Fruit fly (Drosophila melanogaster) whole organism, embryonic: ENCODE measurements around the gene Gorab.

Experiments used
- Asciz ChIP-seq: fragments of 200-800 bp; sonication (Bioruptor generic); optimal IDR thresholded peaks from 2 replicates; lab custom pipeline; 2017; ENCODE audit warnings: missing biosample characterization, mild to moderate bottlenecking, missing genetic modification characterization, missing genetic modification reagents
- Atf3 ChIP-seq: fragments of 200-800 bp; sonication (Bioruptor generic); optimal IDR thresholded peaks from 3 replicates; lab custom pipeline; 2016; ENCODE audit warnings: missing biosample characterization, missing genetic modification characterization
- Awh ChIP-seq: fragments of 200-800 bp; sonication (Bioruptor generic); IDR thresholded peaks from 2 replicates; pipeline ENCODE4, ENCODE4 v1.3.6; 2022; ENCODE audit warnings: missing biosample characterization, missing genetic modification characterization
- CG11723 ChIP-seq: fragments of 200-800 bp; sonication (Bioruptor generic); optimal IDR thresholded peaks from 2 replicates; lab custom pipeline; 2017; ENCODE audit warnings: missing biosample characterization, mild to moderate bottlenecking, missing genetic modification characterization
- CG12659 ChIP-seq: fragments of 200-800 bp; sonication (Bioruptor generic); optimal IDR thresholded peaks from 3 replicates; lab custom pipeline; 2017; ENCODE audit warnings: mild to moderate bottlenecking, missing biosample characterization, missing genetic modification reagents, missing genetic modification characterization
- CG13287 ChIP-seq: fragments of 200-800 bp; sonication (Bioruptor generic); IDR thresholded peaks from 2 replicates; pipeline ENCODE4 v1.3.6; 2022; ENCODE audit warnings: missing biosample characterization, missing genetic modification characterization; ENCODE audit not compliant: partially characterized antibody
- CG13424 ChIP-seq: fragments of 200-800 bp; sonication (Bioruptor generic); optimal IDR thresholded peaks from 2 replicates; lab custom pipeline; 2019; ENCODE audit warnings: missing biosample characterization, mild to moderate bottlenecking, missing genetic modification characterization, moderate library complexity
- CG15479 ChIP-seq: fragments of 200-800 bp; sonication (Bioruptor generic); optimal IDR thresholded peaks from 3 replicates; lab custom pipeline; 2019; ENCODE audit warnings: missing biosample characterization, mild to moderate bottlenecking, missing genetic modification characterization, moderate library complexity
- CG1647 ChIP-seq: fragments of 200-800 bp; sonication (Bioruptor generic); optimal IDR thresholded peaks from 3 replicates; lab custom pipeline; 2016; ENCODE audit warnings: missing biosample characterization, missing genetic modification characterization
- CG17829 ChIP-seq: fragments of 200-800 bp; optimal IDR thresholded peaks from 2 replicates; lab custom pipeline; 2019; ENCODE audit warnings: missing biosample characterization, mild to moderate bottlenecking, missing genetic modification characterization, moderate library complexity
- CG1832 ChIP-seq: fragments of 200-800 bp; sonication (Bioruptor generic); optimal IDR thresholded peaks from 2 replicates; lab custom pipeline; 2017; ENCODE audit warnings: missing biosample characterization, mild to moderate bottlenecking, missing genetic modification characterization, inconsistent platforms
- CG30403 ChIP-seq: fragments of 200-800 bp; sonication (Bioruptor generic); optimal IDR thresholded peaks from 3 replicates; lab custom pipeline; 2016; ENCODE audit warnings: missing biosample characterization, missing genetic modification characterization
- CG31365 ChIP-seq: fragments of 200-800 bp; sonication (Bioruptor generic); optimal IDR thresholded peaks from 2 replicates; lab custom pipeline; 2018; ENCODE audit warnings: missing biosample characterization, mild to moderate bottlenecking, missing genetic modification characterization
- CG31388 ChIP-seq: fragments of 200-800 bp; sonication (Bioruptor generic); optimal IDR thresholded peaks from 2 replicates; lab custom pipeline; 2016; ENCODE audit warnings: missing biosample characterization, missing genetic modification characterization
- CG34376 ChIP-seq: fragments of 200-800 bp; sonication (Bioruptor generic); optimal IDR thresholded peaks from 2 replicates; lab custom pipeline; 2018; ENCODE audit warnings: missing biosample characterization, mild to moderate bottlenecking, missing genetic modification characterization
- CG34422 ChIP-seq: fragments of 200-800 bp; sonication (Bioruptor generic); IDR thresholded peaks from 3 replicates; pipeline ENCODE4 v1.3.6; 2022; ENCODE audit warnings: missing biosample characterization, missing genetic modification characterization
- CG3726 ChIP-seq: fragments of 200-800 bp; sonication (Bioruptor generic); IDR thresholded peaks from 3 replicates; pipeline ENCODE4, ENCODE4 v1.3.6; 2022; ENCODE audit warnings: missing biosample characterization, missing genetic modification characterization
- CG4360 ChIP-seq: fragments of 200-800 bp; sonication (Bioruptor generic); IDR thresholded peaks from 2 replicates; pipeline ENCODE4 v1.3.6; 2022; ENCODE audit warnings: missing biosample characterization, missing genetic modification characterization
- CG4617 ChIP-seq: fragments of 200-800 bp; sonication (Bioruptor generic); optimal IDR thresholded peaks from 3 replicates; lab custom pipeline; 2016; ENCODE audit warnings: missing biosample characterization, missing genetic modification characterization, borderline replicate concordance
- CG5180 ChIP-seq: fragments of 200-800 bp; sonication (Bioruptor generic); optimal IDR thresholded peaks from 3 replicates; lab custom pipeline; 2017; ENCODE audit warnings: missing biosample characterization, missing genetic modification characterization, mild to moderate bottlenecking, moderate library complexity, missing genetic modification reagents
- CG6791 ChIP-seq: fragments of 200-800 bp; sonication (Bioruptor generic); IDR thresholded peaks from 3 replicates; pipeline ENCODE4 v1.3.6; 2022; ENCODE audit warnings: missing biosample characterization, missing genetic modification characterization; ENCODE audit not compliant: partially characterized antibody
- CG7963 ChIP-seq: fragments of 200-800 bp; sonication (Bioruptor generic); IDR thresholded peaks from 3 replicates; pipeline ENCODE4 v1.3.6; 2022; ENCODE audit warnings: missing biosample characterization, missing genetic modification characterization; ENCODE audit not compliant: partially characterized antibody
- Deaf1 ChIP-seq: fragments of 200-800 bp; optimal IDR thresholded peaks from 3 replicates; lab custom pipeline; 2019; ENCODE audit warnings: missing biosample characterization, mild to moderate bottlenecking, missing genetic modification characterization, moderate library complexity
- Doc3 ChIP-seq: fragments of 200-800 bp; sonication (Bioruptor generic); IDR thresholded peaks from 3 replicates; pipeline ENCODE4 v1.3.6; 2022; ENCODE audit warnings: missing biosample characterization, missing genetic modification characterization; ENCODE audit not compliant: partially characterized antibody
- Fer3 ChIP-seq: fragments of 200-800 bp; sonication (Bioruptor generic); optimal IDR thresholded peaks from 2 replicates; lab custom pipeline; 2018; ENCODE audit warnings: missing biosample characterization, mild to moderate bottlenecking, missing genetic modification characterization, moderate library complexity
- Gug ChIP-seq: fragments of 200-800 bp; sonication (Bioruptor generic); IDR thresholded peaks from 4 replicates; pipeline ENCODE4 v1.3.6; 2022; ENCODE audit warnings: missing biosample characterization, missing genetic modification characterization
- HLH4C ChIP-seq: fragments of 200-800 bp; sonication (Bioruptor generic); IDR thresholded peaks from 3 replicates; pipeline ENCODE4 v1.3.6; 2022; ENCODE audit warnings: missing biosample characterization, missing genetic modification characterization; ENCODE audit not compliant: partially characterized antibody
- Jarid2 ChIP-seq: fragments of 200-800 bp; sonication (Bioruptor generic); optimal IDR thresholded peaks from 3 replicates; lab custom pipeline; 2017; ENCODE audit warnings: mild to moderate bottlenecking, missing biosample characterization, missing genetic modification reagents, missing genetic modification characterization
- Kr ChIP-seq: fragments of 200-800 bp; sonication (Bioruptor generic); optimal IDR thresholded peaks from 2 replicates; lab custom pipeline; 2017; ENCODE audit warnings: missing biosample characterization, mild to moderate bottlenecking, missing genetic modification characterization
- Max ChIP-seq: fragments of 200-800 bp; sonication (Bioruptor generic); optimal IDR thresholded peaks from 2 replicates; lab custom pipeline; 2016; ENCODE audit warnings: missing biosample characterization, mild to moderate bottlenecking, missing genetic modification characterization
- NFAT ChIP-seq: fragments of 200-800 bp; sonication (Bioruptor generic); IDR thresholded peaks from 2 replicates; pipeline ENCODE4 v1.3.6; 2022; ENCODE audit warnings: missing biosample characterization, missing genetic modification characterization
- Oli ChIP-seq: fragments of 200-800 bp; sonication (Bioruptor generic); optimal IDR thresholded peaks from 2 replicates; lab custom pipeline; 2018; ENCODE audit warnings: missing biosample characterization, mild to moderate bottlenecking, missing genetic modification characterization, moderate library complexity
- Ravus ChIP-seq: fragments of 200-800 bp; sonication (Bioruptor generic); IDR thresholded peaks from 2 replicates; pipeline ENCODE4 v1.3.6; 2022; ENCODE audit warnings: missing biosample characterization, missing genetic modification characterization
- Stat92E ChIP-seq, 3 experiments: fragments of >200 bp in 2 of 3; fragments of 200-800 bp in 1 of 3; sonication (Bioruptor generic) in 1 of 3; optimal IDR thresholded peaks; 2 replicates each; lab custom pipeline; 2017 to 2019; ENCODE audit warnings: missing biosample characterization in 3 of 3, missing genetic modification characterization in 3 of 3, mild to moderate bottlenecking in 1 of 3, moderate library complexity in 1 of 3
- ash1 ChIP-seq: fragments of 200-800 bp; sonication (Bioruptor generic); optimal IDR thresholded peaks from 2 replicates; lab custom pipeline; 2018; ENCODE audit warnings: missing biosample characterization, mild to moderate bottlenecking, missing genetic modification characterization
- emc ChIP-seq: fragments of 200-800 bp; sonication (Bioruptor generic); optimal IDR thresholded peaks from 2 replicates; lab custom pipeline; 2016; ENCODE audit warnings: missing biosample characterization, missing genetic modification characterization
- ems ChIP-seq: fragments of 200-800 bp; sonication (Bioruptor generic); optimal IDR thresholded peaks from 3 replicates; lab custom pipeline; 2016; ENCODE audit warnings: missing biosample characterization, missing genetic modification characterization
- ken ChIP-seq: fragments of 200-800 bp; sonication (Bioruptor generic); IDR thresholded peaks from 3 replicates; pipeline ENCODE4 v1.3.6; 2022; ENCODE audit warnings: missing biosample characterization, missing genetic modification characterization
- mam ChIP-seq: fragments of 200-800 bp; sonication (Bioruptor generic); optimal IDR thresholded peaks from 3 replicates; lab custom pipeline; 2016; ENCODE audit warnings: missing biosample characterization, missing genetic modification characterization
- mirr ChIP-seq: fragments of 200-800 bp; sonication (Bioruptor generic); optimal IDR thresholded peaks from 3 replicates; lab custom pipeline; 2018; ENCODE audit warnings: missing biosample characterization, mild to moderate bottlenecking, missing genetic modification characterization
- nom ChIP-seq: fragments of 200-800 bp; sonication (Bioruptor generic); optimal IDR thresholded peaks from 2 replicates; lab custom pipeline; 2017; ENCODE audit warnings: missing biosample characterization, missing genetic modification characterization, mild to moderate bottlenecking, moderate library complexity, missing genetic modification reagents
- schlank ChIP-seq: fragments of 200-800 bp; sonication (Bioruptor generic); optimal IDR thresholded peaks from 2 replicates; lab custom pipeline; 2018; ENCODE audit warnings: missing biosample characterization, mild to moderate bottlenecking, missing genetic modification characterization
- sens ChIP-seq: fragments of 200-800 bp; sonication (Bioruptor generic); peaks from one replicate; lab custom pipeline; 2016; ENCODE audit warnings: missing biosample characterization, missing genetic modification characterization
- sens-2 ChIP-seq: fragments of 200-800 bp; sonication (Bioruptor generic); IDR thresholded peaks from 2 replicates; pipeline ENCODE4 v1.3.6; 2022; ENCODE audit warnings: missing biosample characterization, missing genetic modification characterization
- seq ChIP-seq: fragments of 200-800 bp; sonication (Bioruptor generic); IDR thresholded peaks from 2 replicates; pipeline ENCODE4 v1.3.6; 2022; ENCODE audit warnings: missing biosample characterization, missing genetic modification characterization
- sr ChIP-seq: fragments of 200-800 bp; sonication (Bioruptor generic); IDR thresholded peaks from 3 replicates; pipeline ENCODE4 v1.3.6; 2022; ENCODE audit warnings: missing biosample characterization, missing genetic modification characterization
- usp ChIP-seq: fragments of >200 bp; optimal IDR thresholded peaks from 2 replicates; lab custom pipeline; 2017; ENCODE audit warnings: missing biosample characterization, missing genetic modification characterization
- wdn ChIP-seq: fragments of 200-800 bp; sonication (Bioruptor generic); IDR thresholded peaks from 2 replicates; pipeline ENCODE4 v1.3.6; 2022; ENCODE audit warnings: missing biosample characterization, missing genetic modification characterization

The Gorab gene

dm6 chr3L:17425132-17425713 lies 3.4 kb downstream of the Gorab start, which contains the start of the genes Sec3 and COX7B (continued):
- peak; percentile 64 for TF ChIP-seq wdn (GFP tag; lab: Robert Waterston, UW)
- peak; percentile 22 for TF ChIP-seq CG11723 (GFP tag; lab: Kevin White, UChicago)
- peak; percentile 75 for TF ChIP-seq CG12659 (GFP tag; lab: Kevin White, UChicago)
- TF ChIP-seq CG15479 (GFP tag; lab: Kevin White, UChicago): no peak
- peak; percentile 84 for TF ChIP-seq HLH4C (GFP tag; lab: Robert Waterston, UW)
- peak; percentile 78 for TF ChIP-seq CG30403 (GFP tag; lab: Kevin White, UChicago)
- peak; percentile 31; the same call in 2 of the 4 replicates for TF ChIP-seq Gug
- peak; percentile 89 for TF ChIP-seq CG4617 (GFP tag; lab: Kevin White, UChicago)
- TF ChIP-seq mam: peak; percentile 65
- peak; percentile 66 for TF ChIP-seq Fer3 (tag; lab: Kevin White, UChicago)
- no peak for TF ChIP-seq sens-2
- TF ChIP-seq CG17829 (tag; lab: Kevin White, UChicago): peak; percentile 79
- TF ChIP-seq CG31365: no peak
- no peak for TF ChIP-seq CG1647 (GFP tag; lab: Kevin White, UChicago)
- no peak for TF ChIP-seq CG1832 (GFP tag; lab: Kevin White, UChicago)
- peak in 1 of 3 experiments; percentile 64 for TF ChIP-seq Stat92E (GFP tag; optimal IDR thresholded peaks at IDR 0.05; lab: Kevin White, UChicago)
- TF ChIP-seq CG13424 (tag; lab: Kevin White, UChicago): peak; percentile 81
- TF ChIP-seq Oli: peak; percentile 44
- peak; percentile 73; the same call in 2 of the 3 replicates for TF ChIP-seq CG6791
- no peak for TF ChIP-seq Ravus (GFP tag; lab: Robert Waterston, UW)
- peak; percentile 76 for TF ChIP-seq Max (GFP tag; lab: Kevin White, UChicago)
- TF ChIP-seq CG31388 (GFP tag; lab: Kevin White, UChicago): no peak
- TF ChIP-seq CG3726 (GFP tag; lab: Robert Waterston, UW): no peak
- no peak for TF ChIP-seq Jarid2 (GFP tag; lab: Kevin White, UChicago)
- TF ChIP-seq CG7963 (GFP tag; lab: Robert Waterston, UW): peak; percentile 41; the same call in 2 of the 3 replicates
- TF ChIP-seq emc (GFP tag; lab: Kevin White, UChicago): peak; percentile 5
- TF ChIP-seq Atf3: peak; percentile 66
- peak; percentile 63 for TF ChIP-seq CG34422 (GFP tag; lab: Robert Waterston, UW)
- no peak for TF ChIP-seq Kr (GFP tag; lab: Kevin White, UChicago)
- no peak for TF ChIP-seq ash1 (GFP tag; lab: Kevin White, UChicago)
- peak; percentile 96 for TF ChIP-seq Doc3 (GFP tag; lab: Robert Waterston, UW)
- TF ChIP-seq sens (GFP tag; lab: Kevin White, UChicago): peak; percentile 88
- TF ChIP-seq usp (GFP tag; lab: Kevin White, UChicago): no peak
- TF ChIP-seq, all 482 proteins: peak for 309

- TF ChIP-seq mirr (GFP tag; lab: Kevin White, UChicago): peak; percentile 34
- peak; percentile 37; the same call in 1 of the 3 replicates for TF ChIP-seq sr
- no peak for TF ChIP-seq CG34376
- peak; percentile 11 for TF ChIP-seq CG5180
- peak; percentile 86 for TF ChIP-seq Deaf1 (tag; lab: Kevin White, UChicago)
- TF ChIP-seq Asciz (GFP tag; lab: Kevin White, UChicago): no peak
- TF ChIP-seq ems: no peak
- TF ChIP-seq CG4360 (GFP tag; lab: Robert Waterston, UW): 0 out of 2 replicates have a peak, but pooled peaks have one; percentile 26
- peak; percentile 36; the same call in 1 of the 2 replicates for TF ChIP-seq CG13287 (GFP tag; lab: Robert Waterston, UW)
- peak; percentile 58; the same call in 1 of the 3 replicates for TF ChIP-seq ken (GFP tag; lab: Robert Waterston, UW)
- 0 out of 3 replicates have a peak, but pooled peaks have one; percentile 52 for TF ChIP-seq CG6791
- 0 out of 2 replicates have a peak, but pooled peaks have one; percentile 17 for TF ChIP-seq Awh (GFP tag; lab: Robert Waterston, UW)
- peak; percentile 52 for TF ChIP-seq nom
- TF ChIP-seq seq (GFP tag; lab: Robert Waterston, UW): peak; percentile 11; the same call in 1 of the 2 replicates
- TF ChIP-seq schlank (tag; lab: Kevin White, UChicago): no peak
- 0 out of 2 replicates have a peak, but pooled peaks have one; percentile 28 for TF ChIP-seq NFAT (GFP tag; lab: Robert Waterston, UW)
- 0 out of 3 replicates have a peak, but pooled peaks have one; percentile 26 for TF ChIP-seq CG34422 (GFP tag; lab: Robert Waterston, UW)
Measured at dm6 chr3L:17421319-17421718, 7.3 kb downstream of the Gorab start, which contains the start of gene blot. TSS of gene blot (minus strand) at chr3L:17421514.
